Fruit fly (Drosophila melanogaster) whole organism, embryonic: Measurements from ENCODE around the gene CG18808.
A peak's percentile ranks its signal among the peaks of the same experiment; 100 is the strongest.

Source experiments
- ATbp ChIP-seq: fragments of 200-800 bp; sonication (Bioruptor generic); optimal IDR thresholded peaks from 2 replicates; lab custom pipeline; 2017; ENCODE audit warnings: missing biosample characterization, mild to moderate bottlenecking, missing genetic modification characterization, missing genetic modification reagents
- Bteb2 ChIP-seq: fragments of 200-800 bp; sonication (Bioruptor generic); optimal IDR thresholded peaks from 2 replicates; lab custom pipeline; 2016; ENCODE audit warnings: missing biosample characterization, missing genetic modification characterization
- CG10267 ChIP-seq: fragments of 200-800 bp; sonication (Bioruptor generic); optimal IDR thresholded peaks from 2 replicates; lab custom pipeline; 2018; ENCODE audit warnings: missing biosample characterization, mild to moderate bottlenecking, missing genetic modification characterization, moderate library complexity
- CG11456 ChIP-seq: fragments of 200-800 bp; sonication (Bioruptor generic); IDR thresholded peaks from 3 replicates; pipeline ENCODE4 v1.3.6; 2022; ENCODE audit warnings: missing biosample characterization, missing genetic modification characterization
- CG12104 ChIP-seq: fragments of 200-800 bp; sonication (Bioruptor generic); optimal IDR thresholded peaks from 3 replicates; lab custom pipeline; 2016; ENCODE audit warnings: missing biosample characterization, missing genetic modification characterization
- CG12744 ChIP-seq: fragments of 200-800 bp; sonication (Bioruptor generic); optimal IDR thresholded peaks from 2 replicates; lab custom pipeline; 2016; ENCODE audit warnings: missing biosample characterization, missing genetic modification characterization
- CG13424 ChIP-seq: fragments of 200-800 bp; sonication (Bioruptor generic); optimal IDR thresholded peaks from 2 replicates; lab custom pipeline; 2019; ENCODE audit warnings: missing biosample characterization, mild to moderate bottlenecking, missing genetic modification characterization, moderate library complexity
- CG14667 ChIP-seq: fragments of 200-800 bp; sonication (Bioruptor generic); IDR thresholded peaks from 2 replicates; pipeline ENCODE4 v1.3.6; 2022; ENCODE audit warnings: missing biosample characterization, missing genetic modification characterization
- CG15479 ChIP-seq: fragments of 200-800 bp; sonication (Bioruptor generic); optimal IDR thresholded peaks from 3 replicates; lab custom pipeline; 2019; ENCODE audit warnings: missing biosample characterization, mild to moderate bottlenecking, missing genetic modification characterization, moderate library complexity
- CG17186 ChIP-seq: fragments of 200-800 bp; sonication (Bioruptor generic); optimal IDR thresholded peaks from 3 replicates; lab custom pipeline; 2017; ENCODE audit warnings: missing biosample characterization, missing genetic modification reagents, missing genetic modification characterization
- CG18619 ChIP-seq: fragments of 200-800 bp; sonication (Bioruptor generic); optimal IDR thresholded peaks from 3 replicates; lab custom pipeline; 2017; ENCODE audit warnings: missing biosample characterization, mild to moderate bottlenecking, missing genetic modification characterization
- CG2875 ChIP-seq: fragments of 200-800 bp; sonication (Bioruptor generic); optimal IDR thresholded peaks from 2 replicates; lab custom pipeline; 2017; ENCODE audit warnings: missing biosample characterization, mild to moderate bottlenecking, missing genetic modification characterization, missing genetic modification reagents
- CG32532 ChIP-seq: fragments of 200-800 bp; sonication (Bioruptor generic); IDR thresholded peaks from 2 replicates; pipeline ENCODE4 v1.3.6; 2022; ENCODE audit warnings: missing biosample characterization, missing genetic modification characterization
- CG4424 ChIP-seq: fragments of 200-800 bp; sonication (Bioruptor generic); optimal IDR thresholded peaks from 3 replicates; lab custom pipeline; 2016; ENCODE audit warnings: missing biosample characterization, missing genetic modification characterization
- CG6765 ChIP-seq: fragments of 200-800 bp; sonication (Bioruptor generic); optimal IDR thresholded peaks from 3 replicates; lab custom pipeline; 2017; ENCODE audit warnings: missing biosample characterization, mild to moderate bottlenecking, missing genetic modification characterization
- CG7357 ChIP-seq: fragments of 200-800 bp; sonication (Bioruptor generic); IDR thresholded peaks from 3 replicates; pipeline ENCODE4 v1.3.6; 2022; ENCODE audit warnings: missing biosample characterization, missing genetic modification characterization
- CG7786 ChIP-seq: fragments of 200-800 bp; sonication (Bioruptor generic); optimal IDR thresholded peaks from 2 replicates; lab custom pipeline; 2016; ENCODE audit warnings: missing biosample characterization, missing genetic modification characterization
- CG8290 ChIP-seq, 3 experiments: fragments of 200-800 bp; sonication (Bioruptor generic); optimal IDR thresholded peaks; 2 replicates each; lab custom pipeline; 2016 to 2019; ENCODE audit warnings: missing biosample characterization in 3 of 3, missing genetic modification characterization in 3 of 3, mild to moderate bottlenecking in 2 of 3, moderate library complexity in 1 of 3
- CG8765 ChIP-seq: fragments of 200-800 bp; sonication (Bioruptor generic); IDR thresholded peaks from 2 replicates; pipeline ENCODE4 v1.3.6; 2022; ENCODE audit warnings: missing biosample characterization, missing genetic modification characterization
- CG8924 ChIP-seq: fragments of 200-800 bp; optimal IDR thresholded peaks from 3 replicates; lab custom pipeline; 2019; ENCODE audit warnings: missing biosample characterization, mild to moderate bottlenecking, missing genetic modification characterization, moderate library complexity
- CG9797 ChIP-seq: fragments of 200-800 bp; sonication (Bioruptor generic); optimal IDR thresholded peaks from 3 replicates; lab custom pipeline; 2018; ENCODE audit warnings: missing biosample characterization, mild to moderate bottlenecking, missing genetic modification characterization
- Drgx ChIP-seq: fragments of 200-800 bp; sonication (Bioruptor generic); IDR thresholded peaks from 2 replicates; pipeline ENCODE4 v1.3.6; 2022; ENCODE audit warnings: missing biosample characterization, missing genetic modification characterization
- Hsf ChIP-seq: fragments of 200-800 bp; sonication (Bioruptor generic); optimal IDR thresholded peaks from 3 replicates; lab custom pipeline; 2016; ENCODE audit warnings: missing biosample characterization, missing genetic modification characterization
- Myb ChIP-seq: fragments of 200-800 bp; sonication (Bioruptor generic); optimal IDR thresholded peaks from 2 replicates; lab custom pipeline; 2016; ENCODE audit warnings: missing biosample characterization, missing genetic modification characterization
- NK7.1 ChIP-seq: fragments of 200-800 bp; sonication (Bioruptor generic); optimal IDR thresholded peaks from 3 replicates; lab custom pipeline; 2016; ENCODE audit warnings: missing biosample characterization, missing genetic modification characterization
- PHDP ChIP-seq: fragments of 200-800 bp; sonication (Bioruptor generic); optimal IDR thresholded peaks from 3 replicates; lab custom pipeline; 2018; ENCODE audit warnings: missing biosample characterization, mild to moderate bottlenecking, missing genetic modification characterization, moderate library complexity
- az2 ChIP-seq: fragments of 200-800 bp; sonication (Bioruptor generic); optimal IDR thresholded peaks from 3 replicates; lab custom pipeline; 2016; ENCODE audit warnings: missing biosample characterization, missing genetic modification characterization
- bowl ChIP-seq: fragments of 200-800 bp; sonication (Bioruptor generic); IDR thresholded peaks from 2 replicates; pipeline ENCODE4 v1.3.6; 2022; ENCODE audit warnings: missing biosample characterization, missing genetic modification characterization
- cad ChIP-seq: fragments of >200 bp; optimal IDR thresholded peaks from 2 replicates; lab custom pipeline; 2017; ENCODE audit warnings: missing biosample characterization, missing genetic modification characterization
- caup ChIP-seq: fragments of 200-800 bp; sonication (Bioruptor generic); optimal IDR thresholded peaks from 3 replicates; lab custom pipeline; 2017; ENCODE audit warnings: missing biosample characterization, mild to moderate bottlenecking, missing genetic modification characterization, moderate library complexity; ENCODE audit not compliant: severe bottlenecking
- chm ChIP-seq: fragments of 200-800 bp; sonication (Bioruptor generic); IDR thresholded peaks from 2 replicates; pipeline ENCODE4 v1.3.6; 2022; ENCODE audit warnings: missing biosample characterization, missing genetic modification characterization
- chn ChIP-seq: fragments of 200-800 bp; sonication (Bioruptor generic); optimal IDR thresholded peaks from 2 replicates; lab custom pipeline; 2016; ENCODE audit warnings: missing biosample characterization, missing genetic modification characterization
- dmrt99B ChIP-seq: fragments of 200-800 bp; sonication (Bioruptor generic); optimal IDR thresholded peaks from 2 replicates; lab custom pipeline; 2018; ENCODE audit warnings: missing biosample characterization, mild to moderate bottlenecking, missing genetic modification characterization, moderate library complexity
- dpn ChIP-seq, 2 experiments: fragments of 200-800 bp; sonication (Bioruptor generic); optimal IDR thresholded peaks; 3 replicates each; lab custom pipeline; 2016; ENCODE audit warnings: missing biosample characterization in 2 of 2, missing genetic modification characterization in 2 of 2
- eyg ChIP-seq: fragments of 200-800 bp; sonication (Bioruptor generic); optimal IDR thresholded peaks from 3 replicates; lab custom pipeline; 2016; ENCODE audit warnings: missing biosample characterization, missing genetic modification characterization
- gfzf ChIP-seq: fragments of 200-800 bp; sonication (Bioruptor generic); optimal IDR thresholded peaks from 2 replicates; lab custom pipeline; 2016; ENCODE audit warnings: missing biosample characterization, mild to moderate bottlenecking, missing genetic modification characterization, moderate library complexity
- hth ChIP-seq: fragments of >200 bp; optimal IDR thresholded peaks from 2 replicates; lab custom pipeline; 2017; ENCODE audit warnings: inconsistent platforms
- kay ChIP-seq: fragments of 200-800 bp; sonication (Bioruptor generic); optimal IDR thresholded peaks from 2 replicates; lab custom pipeline; 2016; ENCODE audit warnings: missing biosample characterization, missing genetic modification characterization
- kni ChIP-seq: fragments of 200-800 bp; sonication (Bioruptor generic); optimal IDR thresholded peaks from 3 replicates; lab custom pipeline; 2017; ENCODE audit warnings: mild to moderate bottlenecking, missing biosample characterization, missing genetic modification reagents, missing genetic modification characterization
- lmd ChIP-seq: fragments of 200-800 bp; sonication (Bioruptor generic); IDR thresholded peaks from 2 replicates; pipeline ENCODE4 v1.3.6; 2022; ENCODE audit warnings: missing biosample characterization, missing genetic modification characterization
- luna ChIP-seq: fragments of 200-800 bp; sonication (Bioruptor generic); optimal IDR thresholded peaks from 2 replicates; lab custom pipeline; 2016; ENCODE audit warnings: missing biosample characterization, missing genetic modification characterization
- pum ChIP-seq: fragments of 200-800 bp; sonication (Bioruptor generic); optimal IDR thresholded peaks from 2 replicates; lab custom pipeline; 2016; ENCODE audit warnings: missing biosample characterization, missing genetic modification characterization
- salm ChIP-seq: fragments of 200-800 bp; sonication (Bioruptor generic); optimal IDR thresholded peaks from 2 replicates; lab custom pipeline; 2018; ENCODE audit warnings: missing biosample characterization, mild to moderate bottlenecking, missing genetic modification characterization
- shn ChIP-seq: fragments of 200-800 bp; sonication (Bioruptor generic); optimal IDR thresholded peaks from 3 replicates; lab custom pipeline; 2016; ENCODE audit warnings: missing biosample characterization, missing genetic modification characterization
- slbo ChIP-seq: fragments of 200-800 bp; sonication (Bioruptor generic); IDR thresholded peaks from 2 replicates; pipeline ENCODE4 v1.3.6; 2022; ENCODE audit warnings: missing biosample characterization, missing genetic modification characterization
- sqz ChIP-seq: fragments of 200-800 bp; sonication (Bioruptor generic); optimal IDR thresholded peaks from 3 replicates; lab custom pipeline; 2018; ENCODE audit warnings: missing biosample characterization, mild to moderate bottlenecking, missing genetic modification characterization
- tap ChIP-seq: fragments of 200-800 bp; optimal IDR thresholded peaks from 3 replicates; lab custom pipeline; 2019; ENCODE audit warnings: missing biosample characterization, mild to moderate bottlenecking, missing genetic modification characterization, moderate library complexity
- tll ChIP-seq, 2 experiments: fragments of 200-800 bp in 1 of 2; fragments of >200 bp in 1 of 2; sonication (Bioruptor generic) in 1 of 2; optimal IDR thresholded peaks; 2 replicates each; lab custom pipeline; 2017 to 2019; ENCODE audit warnings: missing biosample characterization in 2 of 2, missing genetic modification characterization in 2 of 2, mild to moderate bottlenecking in 1 of 2, moderate library complexity in 1 of 2
- zfh2 ChIP-seq: fragments of 200-800 bp; sonication (Bioruptor generic); optimal IDR thresholded peaks from 2 replicates; lab custom pipeline; 2016; ENCODE audit warnings: missing biosample characterization, missing genetic modification characterization

The CG18808 gene

dm6 chr3L:4824356-4825138, 17.3 kb upstream of the CG18808 start (continued):
- TF ChIP-seq CG4424 (peak; percentile 94), CG14667 (GFP tag; lab: Robert Waterston, UW) (peak; percentile 96), kni (GFP tag; lab: Kevin White, UChicago) (peak; percentile 9), CG7357 (peak; percentile 92), dpn (GFP tag; optimal IDR thresholded peaks at IDR 0.05; lab: Kevin White, UChicago) (peak; percentile 94 to 97), bowl (GFP tag; lab: Robert Waterston, UW) (peak; percentile 91), CG10267 (peak; percentile 90), CG8290 (GFP tag; optimal IDR thresholded peaks at IDR 0.05; lab: Kevin White, UChicago) (no peak), CG8290 (tag; optimal IDR thresholded peaks at IDR 0.05; lab: Kevin White, UChicago) (peak in 1 of 2 experiments; percentile 53), ATbp (GFP tag; lab: Kevin White, UChicago) (peak; percentile 91), PHDP (tag; lab: Kevin White, UChicago) (peak; percentile 96), shn (GFP tag; lab: Kevin White, UChicago) (peak; percentile 82), tap (tag; lab: Kevin White, UChicago) (peak; percentile 93), CG18619 (GFP tag; lab: Kevin White, UChicago) (peak; percentile 94), cad (GFP tag; lab: Kevin White, UChicago) (no peak), CG2875 (GFP tag; lab: Kevin White, UChicago) (peak; percentile 90), CG32532 (GFP tag; lab: Robert Waterston, UW) (peak; percentile 98), chn (peak; percentile 94), zfh2 (peak; percentile 90), caup (peak; percentile 94), kay (GFP tag; lab: Kevin White, UChicago) (peak; percentile 98), hth (no peak), eyg (GFP tag; lab: Kevin White, UChicago) (peak; percentile 85), dmrt99B (tag; lab: Kevin White, UChicago) (peak; percentile 97), NK7.1 (GFP tag; lab: Kevin White, UChicago) (peak; percentile 87), gfzf (GFP tag; lab: Kevin White, UChicago) (no peak), CG11456 (GFP tag; lab: Robert Waterston, UW) (peak; percentile 98), CG9797 (peak; percentile 25), CG8765 (GFP tag; lab: Robert Waterston, UW) (peak; percentile 92), tll (GFP tag; optimal IDR thresholded peaks at IDR 0.05; lab: Kevin White, UChicago) (peak in 1 of 2 experiments; percentile 74), Drgx (GFP tag; lab: Robert Waterston, UW) (peak; percentile 95), pum (GFP tag; lab: Kevin White, UChicago) (peak; percentile 84), az2 (GFP tag; lab: Kevin White, UChicago) (peak; percentile 97), chm (GFP tag; lab: Robert Waterston, UW) (peak; percentile 96), Myb (GFP tag; lab: Kevin White, UChicago) (no peak), salm (tag; lab: Kevin White, UChicago) (peak; percentile 88), luna (GFP tag; lab: Kevin White, UChicago) (peak; percentile 73), CG15479 (GFP tag; lab: Kevin White, UChicago) (peak; percentile 25), CG8924 (peak; percentile 97), sqz (GFP tag; lab: Kevin White, UChicago) (no peak), Hsf (peak; percentile 96), CG12104 (GFP tag; lab: Kevin White, UChicago) (peak; percentile 90), CG7786 (GFP tag; lab: Kevin White, UChicago) (peak; percentile 88), CG12744 (GFP tag; lab: Kevin White, UChicago) (peak; percentile 92), lmd (GFP tag; lab: Robert Waterston, UW) (peak; percentile 98), CG6765 (peak; percentile 93), slbo (GFP tag; lab: Robert Waterston, UW) (peak; percentile 98), Bteb2 (GFP tag; lab: Kevin White, UChicago) (peak; percentile 92), CG17186 (peak; percentile 80), CG13424 (tag; lab: Kevin White, UChicago) (peak; percentile 95)
